Worm (Caenorhabditis elegans) whole organism, young adult: ENCODE results near the gene B0238.15.

Source experiments
- B0035.1 ChIP-seq: sonication (generic microtip); optimal IDR thresholded peaks from 2 replicates; lab custom pipeline; 2016; ENCODE audit warnings: missing genetic modification characterization, mild to moderate bottlenecking, missing compliant biosample characterization, missing genotype, missing genetic modification reagents
- C06A6.2 ChIP-seq: fragments of 200-800 bp; sonication (Bioruptor generic); conservative IDR thresholded peaks from 2 replicates; pipeline ENCODE4 v1.3.6; 2022; ENCODE audit warnings: missing genetic modification characterization, missing compliant biosample characterization
- F10E7.11 ChIP-seq: sonication (generic microtip); optimal IDR thresholded peaks from 2 replicates; lab custom pipeline; 2017; ENCODE audit warnings: mild to moderate bottlenecking, missing genetic modification characterization, moderate library complexity, missing compliant biosample characterization
- F22D6.2 ChIP-seq: sonication (generic microtip); optimal IDR thresholded peaks from 2 replicates; lab custom pipeline; 2016; ENCODE audit warnings: mild to moderate bottlenecking, missing genetic modification characterization, missing compliant biosample characterization
- F55B11.4 ChIP-seq: sonication (generic microtip); optimal IDR thresholded peaks from 2 replicates; lab custom pipeline; 2016; ENCODE audit warnings: missing compliant biosample characterization, missing genetic modification characterization, borderline replicate concordance; ENCODE audit not compliant: insufficient read depth
- K12H6.12 ChIP-seq: fragments of 200-800 bp; sonication (Bioruptor generic); optimal IDR thresholded peaks from 2 replicates; lab custom pipeline; 2018; ENCODE audit warnings: mild to moderate bottlenecking, missing genetic modification characterization, missing compliant biosample characterization
- T26A5.8 ChIP-seq: sonication (generic microtip); optimal IDR thresholded peaks from 2 replicates; lab custom pipeline; 2016; ENCODE audit warnings: missing genetic modification characterization, missing compliant biosample characterization
- Y53F4B.3 ChIP-seq: fragments of 200-800 bp; sonication (Bioruptor generic); IDR thresholded peaks from 2 replicates; pipeline ENCODE4 v1.3.6; 2022; ENCODE audit warnings: missing genetic modification reagents, missing genetic modification characterization, missing compliant biosample characterization
- akir-1 ChIP-seq: fragments of 200-800 bp; sonication (Bioruptor generic); optimal IDR thresholded peaks from 2 replicates; lab custom pipeline; 2018; ENCODE audit warnings: mild to moderate bottlenecking, missing genetic modification characterization, moderate library complexity, missing compliant biosample characterization
- ama-1 ChIP-seq, 3 experiments: fragments of 150-350 bp in 1 of 3; sonication (generic microtip) in 2 of 3; optimal IDR thresholded peaks; 2 replicates each; lab custom pipeline; 2014 to 2018; ENCODE audit warnings: missing biosample characterization in 2 of 3, missing genetic modification characterization in 2 of 3, missing genetic modification reagents in 2 of 3
- aptf-2 ChIP-seq: fragments of 200-800 bp; sonication (Bioruptor generic); conservative IDR thresholded peaks from 2 replicates; pipeline ENCODE4 v1.3.6; 2022; ENCODE audit warnings: missing genetic modification reagents, missing genetic modification characterization, missing compliant biosample characterization
- attf-5 ChIP-seq: fragments of 200-800 bp; sonication (Bioruptor generic); optimal IDR thresholded peaks from 2 replicates; lab custom pipeline; 2018; ENCODE audit warnings: mild to moderate bottlenecking, missing genetic modification characterization, missing compliant biosample characterization
- cebp-1 ChIP-seq, 2 experiments: fragments of 200-800 bp in 1 of 2; sonication (Bioruptor generic) in 1 of 2; sonication (generic microtip) in 1 of 2; IDR thresholded peaks in 1 of 2; optimal IDR thresholded peaks in 1 of 2; 2 replicates each; pipeline versions ENCODE4 v1.3.6 to Lab custom; 2017 to 2022; ENCODE audit warnings: missing compliant biosample characterization in 2 of 2, missing genetic modification characterization in 2 of 2, mild to moderate bottlenecking in 1 of 2, missing genetic modification reagents in 1 of 2, moderate library complexity in 1 of 2
- ceh-100 ChIP-seq: fragments of 200-800 bp; sonication (Bioruptor generic); IDR thresholded peaks from 2 replicates; pipeline ENCODE4 v1.3.6; 2022; ENCODE audit warnings: missing genetic modification reagents, missing genetic modification characterization, missing compliant biosample characterization
- dpff-1 ChIP-seq: sonication (generic microtip); optimal IDR thresholded peaks from 2 replicates; lab custom pipeline; 2017; ENCODE audit warnings: mild to moderate bottlenecking, missing genetic modification characterization, missing compliant biosample characterization
- dpl-1 ChIP-seq: fragments of 150-350 bp; optimal IDR thresholded peaks from 2 replicates; lab custom pipeline; 2014; ENCODE audit warnings: missing biosample characterization, missing genetic modification reagents, missing genetic modification characterization
- egrh-3 ChIP-seq: fragments of 200-800 bp; sonication (Bioruptor generic); IDR thresholded peaks from 2 replicates; pipeline ENCODE4 v1.3.6; 2022; ENCODE audit warnings: missing genetic modification reagents, missing genetic modification characterization, missing compliant biosample characterization
- hmg-20 ChIP-seq: fragments of 200-800 bp; sonication (Bioruptor generic); IDR thresholded peaks from 2 replicates; pipeline ENCODE4 v1.3.6; 2022; ENCODE audit warnings: missing genetic modification reagents, missing genetic modification characterization, missing compliant biosample characterization
- let-607 ChIP-seq, 2 experiments: fragments of 200-800 bp in 1 of 2; sonication (Bioruptor generic) in 1 of 2; sonication (generic microtip) in 1 of 2; optimal IDR thresholded peaks; 2 replicates each; lab custom pipeline; 2016 to 2018; ENCODE audit warnings: mild to moderate bottlenecking in 2 of 2, missing compliant biosample characterization in 2 of 2, missing genetic modification characterization in 2 of 2, moderate library complexity in 2 of 2, missing genotype in 1 of 2
- lin-40 ChIP-seq: sonication (generic microtip); optimal IDR thresholded peaks from 2 replicates; lab custom pipeline; 2016; ENCODE audit warnings: missing genetic modification characterization, mild to moderate bottlenecking, missing compliant biosample characterization, missing genotype, missing genetic modification reagents
- lir-1 ChIP-seq: fragments of 200-800 bp; sonication (Bioruptor generic); conservative IDR thresholded peaks from 2 replicates; pipeline ENCODE4 v1.3.6; 2022; ENCODE audit warnings: missing genetic modification reagents, missing genetic modification characterization, missing compliant biosample characterization
- lsl-1 ChIP-seq: fragments of 200-800 bp; sonication (Bioruptor generic); optimal IDR thresholded peaks from 2 replicates; lab custom pipeline; 2018; ENCODE audit warnings: mild to moderate bottlenecking, missing genetic modification characterization, moderate library complexity, missing compliant biosample characterization
- madf-10 ChIP-seq: sonication (generic microtip); optimal IDR thresholded peaks from 2 replicates; lab custom pipeline; 2016; ENCODE audit warnings: mild to moderate bottlenecking, missing genetic modification characterization, missing compliant biosample characterization
- madf-6 ChIP-seq: fragments of 200-800 bp; sonication (Bioruptor generic); IDR thresholded peaks from 2 replicates; pipeline ENCODE4 v1.3.6; 2022; ENCODE audit warnings: missing genetic modification reagents, missing genetic modification characterization, missing compliant biosample characterization
- nhr-120 ChIP-seq: fragments of 200-800 bp; sonication (Bioruptor generic); IDR thresholded peaks from 2 replicates; pipeline ENCODE4 v1.3.6; 2022; ENCODE audit warnings: missing genetic modification characterization, missing compliant biosample characterization
- rcor-1 ChIP-seq: fragments of 200-800 bp; sonication (Bioruptor generic); IDR thresholded peaks from 2 replicates; pipeline ENCODE4 v1.3.6; 2022; ENCODE audit warnings: missing genetic modification reagents, missing genetic modification characterization, missing compliant biosample characterization
- snpc-1.3 ChIP-seq: sonication (generic microtip); optimal IDR thresholded peaks from 2 replicates; lab custom pipeline; 2017; ENCODE audit warnings: missing genetic modification characterization, mild to moderate bottlenecking, missing compliant biosample characterization, antibody characterized with exemption, moderate library complexity, missing genotype, missing genetic modification reagents; ENCODE audit not compliant: insufficient read depth
- snpc-3.4 ChIP-seq: sonication (generic microtip); optimal IDR thresholded peaks from 2 replicates; lab custom pipeline; 2017; ENCODE audit warnings: missing genetic modification characterization, mild to moderate bottlenecking, missing compliant biosample characterization, antibody characterized with exemption, moderate library complexity, missing genotype, missing genetic modification reagents
- sptf-2 ChIP-seq: fragments of 200-800 bp; sonication (Bioruptor generic); optimal IDR thresholded peaks from 2 replicates; lab custom pipeline; 2018; ENCODE audit warnings: mild to moderate bottlenecking, missing genetic modification characterization, missing compliant biosample characterization
- tbx-9 ChIP-seq: sonication (generic microtip); optimal IDR thresholded peaks from 2 replicates; lab custom pipeline; 2016; ENCODE audit warnings: borderline replicate concordance, missing genetic modification characterization, inconsistent platforms, missing compliant biosample characterization
- unc-130 ChIP-seq: sonication (generic microtip); optimal IDR thresholded peaks from 2 replicates; lab custom pipeline; 2016; ENCODE audit warnings: missing genetic modification reagents, missing genetic modification characterization, missing compliant biosample characterization
- ztf-26 ChIP-seq: sonication (generic microtip); optimal IDR thresholded peaks from 2 replicates; lab custom pipeline; 2017; ENCODE audit warnings: missing genetic modification characterization, missing compliant biosample characterization
- ztf-28 ChIP-seq: fragments of 200-800 bp; sonication (Bioruptor generic); IDR thresholded peaks from 2 replicates; pipeline ENCODE4 v1.3.6; 2022; ENCODE audit warnings: missing genetic modification reagents, missing genetic modification characterization, missing compliant biosample characterization
- ztf-6 ChIP-seq: fragments of 200-800 bp; sonication (Bioruptor generic); IDR thresholded peaks from 2 replicates; pipeline ENCODE4 v1.3.6; 2022; ENCODE audit warnings: missing genetic modification reagents, missing genetic modification characterization, missing compliant biosample characterization

The B0238.15 gene

ce11 chrV:5228513-5228912, 11.5 kb upstream of the B0238.15 start:
- TF ChIP-seq madf-6 = 0 out of 2 replicates have a peak, but pooled peaks have one; percentile 13
- TF ChIP-seq C06A6.2 (GFP tag; lab: Robert Waterston, UW) = no peak
- TF ChIP-seq let-607 (tag; optimal IDR thresholded peaks at IDR 0.05; lab: Kevin White, UChicago) = no peak

ce11 chrV:5233777-5234176, 6.2 kb upstream of the B0238.15 start, which contains the start of gene cest-32:
cest-32 (minus strand) TSS chrV:5233891.
- no peak for TF ChIP-seq dpl-1 (GFP tag; lab: Kevin White, UChicago)
- peak; percentile 81 for TF ChIP-seq cebp-1 (GFP tag; IDR thresholded peaks at IDR 0.05; lab: Robert Waterston, UW)
- TF ChIP-seq cebp-1 (tag; optimal IDR thresholded peaks at IDR 0.05; lab: Kevin White, UChicago) = peak; percentile 96
- TF ChIP-seq, all 124 proteins: peak for 1

- no peak for TF ChIP-seq F22D6.2 (tag; lab: Kevin White, UChicago)
- no peak for TF ChIP-seq attf-5
- no peak for TF ChIP-seq ztf-6 (GFP tag; lab: Robert Waterston, UW)
- no peak for TF ChIP-seq dpl-1 (GFP tag; lab: Kevin White, UChicago)
- no peak for TF ChIP-seq ama-1 (optimal IDR thresholded peaks at IDR 0.05; lab: Kevin White, UChicago)
- no peak for TF ChIP-seq ama-1 (GFP tag; optimal IDR thresholded peaks at IDR 0.05; lab: Kevin White, UChicago)
These were observed 2.9 kb upstream of the B0238.15 start, which contains the start of gene cest-35.2 for ce11 chrV:5237116-5237515. cest-35.2 (minus strand) TSS chrV:5237216.

- no peak for TF ChIP-seq ztf-26 (tag; lab: Kevin White, UChicago)
- no peak for TF ChIP-seq Y53F4B.3 (GFP tag; lab: Robert Waterston, UW)
- TF ChIP-seq snpc-1.3 (tag; lab: Kevin White, UChicago) = no peak
- TF ChIP-seq unc-130 (GFP tag; lab: Kevin White, UChicago) = no peak
- TF ChIP-seq F55B11.4 (tag; lab: Kevin White, UChicago) = no peak
- TF ChIP-seq sptf-2 (GFP tag; lab: Kevin White, UChicago) = no peak
- TF ChIP-seq egrh-3 = no peak
- TF ChIP-seq akir-1 (GFP tag; lab: Kevin White, UChicago) = no peak
- no peak for TF ChIP-seq T26A5.8 (tag; lab: Kevin White, UChicago)
- no peak for TF ChIP-seq rcor-1 (GFP tag; lab: Robert Waterston, UW)
- TF ChIP-seq lin-40 = no peak
- no peak for TF ChIP-seq lsl-1 (GFP tag; lab: Kevin White, UChicago)
- TF ChIP-seq B0035.1 = no peak
- TF ChIP-seq hmg-20 = no peak
- no peak for TF ChIP-seq tbx-9
- TF ChIP-seq nhr-120 (GFP tag; lab: Robert Waterston, UW) = no peak
- no peak for TF ChIP-seq K12H6.12 (tag; lab: Kevin White, UChicago)
- TF ChIP-seq ceh-100 (GFP tag; lab: Robert Waterston, UW) = no peak
These were observed 599 bp upstream of the B0238.15 start, which contains the start of gene C52A10.3 for ce11 chrV:5239404-5239803. C52A10.3 (minus strand) TSS chrV:5239504.

ce11 chrV:5243036-5243435, 3.0 kb downstream of the B0238.15 start, which contains the start of gene cest-35.1:
cest-35.1 (minus strand) TSS chrV:5243136.
- TF ChIP-seq aptf-2 (GFP tag; lab: Robert Waterston, UW) (no peak), F10E7.11 (tag; lab: Kevin White, UChicago) (no peak), lir-1 (GFP tag; lab: Robert Waterston, UW) (no peak), madf-10 (tag; lab: Kevin White, UChicago) (no peak), B0035.1 (no peak), snpc-3.4 (tag; lab: Kevin White, UChicago) (no peak), dpff-1 (no peak), ztf-28 (no peak)
